Fruit fly (Drosophila melanogaster) whole organism, embryonic: ENCODE results near the gene Trax.
A peak's percentile ranks its signal among the peaks of the same experiment; 100 is the strongest.

Experiments used
- Abd-B ChIP-seq: fragments of 200-800 bp; sonication (Bioruptor generic); optimal IDR thresholded peaks from 2 replicates; lab custom pipeline; 2018; ENCODE audit warnings: missing biosample characterization, mild to moderate bottlenecking, missing genetic modification characterization, moderate library complexity
- BEAF-32 ChIP-seq: fragments of 200-800 bp; sonication (Bioruptor generic); optimal IDR thresholded peaks from 3 replicates; lab custom pipeline; 2017; ENCODE audit warnings: missing biosample characterization, missing genetic modification characterization, mild to moderate bottlenecking, moderate library complexity, missing genetic modification reagents
- Bgb ChIP-seq: fragments of 200-800 bp; sonication (Bioruptor generic); IDR thresholded peaks from 2 replicates; pipeline ENCODE4 v1.3.6; 2022; ENCODE audit warnings: missing biosample characterization, missing genetic modification characterization; ENCODE audit not compliant: partially characterized antibody
- CG10431 ChIP-seq: fragments of 200-800 bp; sonication (Bioruptor generic); optimal IDR thresholded peaks from 3 replicates; lab custom pipeline; 2018; ENCODE audit warnings: missing biosample characterization, mild to moderate bottlenecking, missing genetic modification characterization
- CG10959 ChIP-seq: fragments of 200-800 bp; sonication (Bioruptor generic); IDR thresholded peaks from 2 replicates; pipeline ENCODE4 v1.3.6; 2022; ENCODE audit warnings: missing biosample characterization, missing genetic modification characterization
- CG14667 ChIP-seq: fragments of 200-800 bp; sonication (Bioruptor generic); IDR thresholded peaks from 2 replicates; pipeline ENCODE4 v1.3.6; 2022; ENCODE audit warnings: missing biosample characterization, missing genetic modification characterization
- CG15011 ChIP-seq: fragments of 200-800 bp; sonication (Bioruptor generic); optimal IDR thresholded peaks from 3 replicates; lab custom pipeline; 2018; ENCODE audit warnings: missing biosample characterization, mild to moderate bottlenecking, missing genetic modification characterization
- CG15479 ChIP-seq: fragments of 200-800 bp; sonication (Bioruptor generic); optimal IDR thresholded peaks from 3 replicates; lab custom pipeline; 2019; ENCODE audit warnings: missing biosample characterization, mild to moderate bottlenecking, missing genetic modification characterization, moderate library complexity
- CG16815 ChIP-seq: fragments of 200-800 bp; sonication (Bioruptor generic); optimal IDR thresholded peaks from 3 replicates; lab custom pipeline; 2017; ENCODE audit warnings: missing biosample characterization, mild to moderate bottlenecking, missing genetic modification characterization
- CG16863 ChIP-seq: fragments of 200-800 bp; sonication (Bioruptor generic); optimal IDR thresholded peaks from 3 replicates; lab custom pipeline; 2016; ENCODE audit warnings: missing biosample characterization, missing genetic modification characterization
- CG30431 ChIP-seq: fragments of 200-800 bp; sonication (Bioruptor generic); optimal IDR thresholded peaks from 2 replicates; lab custom pipeline; 2017; ENCODE audit warnings: missing biosample characterization, missing genetic modification characterization
- CG3407 ChIP-seq: fragments of 200-800 bp; sonication (Bioruptor generic); optimal IDR thresholded peaks from 2 replicates; lab custom pipeline; 2018; ENCODE audit warnings: missing biosample characterization, mild to moderate bottlenecking, missing genetic modification characterization
- CG43689 ChIP-seq: fragments of 200-800 bp; sonication (Bioruptor generic); IDR thresholded peaks from 2 replicates; pipeline ENCODE4 v1.3.6; 2022; ENCODE audit warnings: missing biosample characterization, missing genetic modification characterization
- CG4424 ChIP-seq: fragments of 200-800 bp; sonication (Bioruptor generic); optimal IDR thresholded peaks from 3 replicates; lab custom pipeline; 2016; ENCODE audit warnings: missing biosample characterization, missing genetic modification characterization
- CG5180 ChIP-seq: fragments of 200-800 bp; sonication (Bioruptor generic); optimal IDR thresholded peaks from 3 replicates; lab custom pipeline; 2017; ENCODE audit warnings: missing biosample characterization, missing genetic modification characterization, mild to moderate bottlenecking, moderate library complexity, missing genetic modification reagents
- CG6654 ChIP-seq: fragments of 200-800 bp; sonication (Bioruptor generic); optimal IDR thresholded peaks from 2 replicates; lab custom pipeline; 2017; ENCODE audit warnings: missing biosample characterization, mild to moderate bottlenecking, missing genetic modification characterization
- CG6791 ChIP-seq: fragments of 200-800 bp; sonication (Bioruptor generic); IDR thresholded peaks from 3 replicates; pipeline ENCODE4 v1.3.6; 2022; ENCODE audit warnings: missing biosample characterization, missing genetic modification characterization; ENCODE audit not compliant: partially characterized antibody
- CG7357 ChIP-seq: fragments of 200-800 bp; sonication (Bioruptor generic); IDR thresholded peaks from 3 replicates; pipeline ENCODE4 v1.3.6; 2022; ENCODE audit warnings: missing biosample characterization, missing genetic modification characterization
- CG9932 ChIP-seq: fragments of 200-800 bp; sonication (Bioruptor generic); IDR thresholded peaks from 2 replicates; pipeline ENCODE4 v1.3.6; 2022; ENCODE audit warnings: missing biosample characterization, missing genetic modification characterization
- Dfd ChIP-seq, 2 experiments: fragments of >200 bp; optimal IDR thresholded peaks; 2 replicates each; lab custom pipeline; 2017; ENCODE audit warnings: missing biosample characterization in 2 of 2, missing genetic modification characterization in 2 of 2
- Dip2 ChIP-seq: fragments of 200-800 bp; sonication (Bioruptor generic); IDR thresholded peaks from 2 replicates; pipeline ENCODE4 v1.3.6; 2022; ENCODE audit warnings: missing biosample characterization, missing genetic modification characterization
- Drgx ChIP-seq: fragments of 200-800 bp; sonication (Bioruptor generic); IDR thresholded peaks from 2 replicates; pipeline ENCODE4 v1.3.6; 2022; ENCODE audit warnings: missing biosample characterization, missing genetic modification characterization
- Ets65A ChIP-seq: fragments of 200-800 bp; sonication (Bioruptor generic); peaks from one replicate; lab custom pipeline; 2016; ENCODE audit warnings: missing biosample characterization, missing genetic modification characterization
- Fer1 ChIP-seq: fragments of 200-800 bp; sonication (Bioruptor generic); optimal IDR thresholded peaks from 2 replicates; lab custom pipeline; 2017; ENCODE audit warnings: missing biosample characterization, mild to moderate bottlenecking, missing genetic modification characterization
- Hey ChIP-seq: fragments of 200-800 bp; sonication (Bioruptor generic); optimal IDR thresholded peaks from 3 replicates; lab custom pipeline; 2018; ENCODE audit warnings: missing biosample characterization, mild to moderate bottlenecking, missing genetic modification characterization
- Hmr ChIP-seq: fragments of 200-800 bp; sonication (Bioruptor generic); optimal IDR thresholded peaks from 3 replicates; lab custom pipeline; 2017; ENCODE audit warnings: mild to moderate bottlenecking, missing biosample characterization, missing genetic modification reagents, missing genetic modification characterization
- Hr3 ChIP-seq: fragments of 200-800 bp; sonication (Bioruptor generic); optimal IDR thresholded peaks from 3 replicates; lab custom pipeline; 2016; ENCODE audit warnings: missing biosample characterization, missing genetic modification characterization
- Med ChIP-seq: fragments of 200-800 bp; sonication (Bioruptor generic); peaks from one replicate; lab custom pipeline; 2016; ENCODE audit warnings: missing biosample characterization, missing genetic modification characterization, mild to moderate bottlenecking, inconsistent platforms, moderate library complexity
- Nf-YC ChIP-seq: fragments of 200-800 bp; optimal IDR thresholded peaks from 3 replicates; lab custom pipeline; 2019; ENCODE audit warnings: missing biosample characterization, mild to moderate bottlenecking, missing genetic modification characterization, moderate library complexity
- Poxn ChIP-seq: fragments of 200-800 bp; sonication (Bioruptor generic); IDR thresholded peaks from 2 replicates; pipeline ENCODE4 v1.3.6; 2022; ENCODE audit warnings: missing biosample characterization, missing genetic modification characterization
- Sry-β ChIP-seq: fragments of 200-800 bp; sonication (Bioruptor generic); optimal IDR thresholded peaks from 2 replicates; lab custom pipeline; 2018; ENCODE audit warnings: missing biosample characterization, mild to moderate bottlenecking, missing genetic modification characterization, moderate library complexity
- Stat92E ChIP-seq, 3 experiments: fragments of >200 bp in 2 of 3; fragments of 200-800 bp in 1 of 3; sonication (Bioruptor generic) in 1 of 3; optimal IDR thresholded peaks; 2 replicates each; lab custom pipeline; 2017 to 2019; ENCODE audit warnings: missing biosample characterization in 3 of 3, missing genetic modification characterization in 3 of 3, mild to moderate bottlenecking in 1 of 3, moderate library complexity in 1 of 3
- TFAM ChIP-seq: fragments of 200-800 bp; sonication (Bioruptor generic); optimal IDR thresholded peaks from 2 replicates; lab custom pipeline; 2017; ENCODE audit warnings: missing biosample characterization, missing genetic modification characterization, inconsistent platforms
- bowl ChIP-seq: fragments of 200-800 bp; sonication (Bioruptor generic); IDR thresholded peaks from 2 replicates; pipeline ENCODE4 v1.3.6; 2022; ENCODE audit warnings: missing biosample characterization, missing genetic modification characterization
- cato ChIP-seq: fragments of 200-800 bp; sonication (Bioruptor generic); optimal IDR thresholded peaks from 2 replicates; lab custom pipeline; 2016; ENCODE audit warnings: missing biosample characterization, missing genetic modification characterization, borderline replicate concordance
- chinmo ChIP-seq: fragments of 200-800 bp; sonication (Bioruptor generic); IDR thresholded peaks from 4 replicates; pipeline ENCODE4 v1.3.6; 2022; ENCODE audit warnings: missing biosample characterization, missing genetic modification characterization; ENCODE audit not compliant: partially characterized antibody
- ci ChIP-seq: fragments of 200-800 bp; sonication (Bioruptor generic); IDR thresholded peaks from 3 replicates; pipeline ENCODE4 v1.3.6; 2022; ENCODE audit warnings: missing biosample characterization, missing genetic modification characterization
- crol ChIP-seq: fragments of 200-800 bp; sonication (Bioruptor generic); IDR thresholded peaks from 2 replicates; pipeline ENCODE4 v1.3.6; 2022; ENCODE audit warnings: missing biosample characterization, missing genetic modification characterization
- da ChIP-seq: fragments of 200-800 bp; sonication (Bioruptor generic); optimal IDR thresholded peaks from 2 replicates; lab custom pipeline; 2016; ENCODE audit warnings: missing biosample characterization, missing genetic modification characterization
- danr ChIP-seq: fragments of 200-800 bp; sonication (Bioruptor generic); IDR thresholded peaks from 2 replicates; pipeline ENCODE4 v1.3.6; 2022; ENCODE audit warnings: missing biosample characterization, missing genetic modification characterization
- ewg ChIP-seq: fragments of 200-800 bp; sonication (Bioruptor generic); optimal IDR thresholded peaks from 3 replicates; lab custom pipeline; 2017; ENCODE audit warnings: mild to moderate bottlenecking, missing biosample characterization, missing genetic modification reagents, missing genetic modification characterization
- eyg ChIP-seq: fragments of 200-800 bp; sonication (Bioruptor generic); optimal IDR thresholded peaks from 3 replicates; lab custom pipeline; 2016; ENCODE audit warnings: missing biosample characterization, missing genetic modification characterization
- fru ChIP-seq: fragments of >200 bp; optimal IDR thresholded peaks from 2 replicates; lab custom pipeline; 2017
- nerfin-1 ChIP-seq: fragments of 200-800 bp; sonication (Bioruptor generic); optimal IDR thresholded peaks from 3 replicates; lab custom pipeline; 2019; ENCODE audit warnings: missing biosample characterization, mild to moderate bottlenecking, missing genetic modification characterization, moderate library complexity
- onecut ChIP-seq: fragments of 200-800 bp; sonication (Bioruptor generic); IDR thresholded peaks from 2 replicates; pipeline ENCODE4 v1.3.6; 2022; ENCODE audit warnings: missing biosample characterization, missing genetic modification characterization
- pnt ChIP-seq: fragments of 200-800 bp; sonication (Bioruptor generic); optimal IDR thresholded peaks from 3 replicates; lab custom pipeline; 2016; ENCODE audit warnings: missing biosample characterization, missing genetic modification characterization
- sens ChIP-seq: fragments of 200-800 bp; sonication (Bioruptor generic); peaks from one replicate; lab custom pipeline; 2016; ENCODE audit warnings: missing biosample characterization, missing genetic modification characterization
- vvl ChIP-seq: fragments of 200-800 bp; sonication (Bioruptor generic); IDR thresholded peaks from 2 replicates; pipeline ENCODE4 v1.3.6; 2022; ENCODE audit warnings: missing biosample characterization, missing genetic modification characterization
- zfh1 ChIP-seq: fragments of 200-800 bp; sonication (Bioruptor generic); IDR thresholded peaks from 3 replicates; pipeline ENCODE4 v1.3.6; 2022; ENCODE audit warnings: missing biosample characterization, missing genetic modification characterization

Gene Trax

dm6 chr3R:15410689-15411587 is 49.4 kb downstream of the Trax start:
- no peak for TF ChIP-seq CG5180
- TF ChIP-seq chinmo (GFP tag; lab: Robert Waterston, UW): 0 out of 4 replicates have a peak, but pooled peaks have one; percentile 27
- no peak for TF ChIP-seq Dip2
- TF ChIP-seq danr (GFP tag; lab: Robert Waterston, UW): no peak
- TF ChIP-seq Fer1 (GFP tag; lab: Kevin White, UChicago): no peak
- no peak for TF ChIP-seq CG15479 (GFP tag; lab: Kevin White, UChicago)
- TF ChIP-seq TFAM (GFP tag; lab: Kevin White, UChicago): no peak
- no peak for TF ChIP-seq CG16863 (GFP tag; lab: Kevin White, UChicago)
- no peak for TF ChIP-seq CG4424 (GFP tag; lab: Kevin White, UChicago)
- no peak for TF ChIP-seq CG10431 (GFP tag; lab: Kevin White, UChicago)
- 0 out of 3 replicates have a peak, but pooled peaks have one; percentile 13 for TF ChIP-seq CG6791 (GFP tag; lab: Robert Waterston, UW)
- peak; percentile 10 for TF ChIP-seq sens (GFP tag; lab: Kevin White, UChicago)
- no peak for TF ChIP-seq Hmr (GFP tag; lab: Kevin White, UChicago)
- TF ChIP-seq vvl (GFP tag; lab: Robert Waterston, UW): peak; percentile 40; the same call in 1 of the 2 replicates
- TF ChIP-seq CG15011 (GFP tag; lab: Kevin White, UChicago): no peak
- no peak for TF ChIP-seq Nf-YC (tag; lab: Kevin White, UChicago)
- no peak for TF ChIP-seq CG9932 (GFP tag; lab: Robert Waterston, UW)
- TF ChIP-seq ci (GFP tag; lab: Robert Waterston, UW): 0 out of 3 replicates have a peak, but pooled peaks have one; percentile 11
- TF ChIP-seq Bgb: no peak
- TF ChIP-seq CG30431 (GFP tag; lab: Kevin White, UChicago): no peak
- peak; percentile 6 for TF ChIP-seq ewg (GFP tag; lab: Kevin White, UChicago)
- peak; percentile 48; the same call in 1 of the 2 replicates for TF ChIP-seq Drgx
- TF ChIP-seq CG43689: no peak
- TF ChIP-seq CG6654: no peak
- no peak for TF ChIP-seq Abd-B (GFP tag; lab: Kevin White, UChicago)
- TF ChIP-seq Dfd (GFP tag; optimal IDR thresholded peaks at IDR 0.05; lab: Kevin White, UChicago): no peak
- no peak for TF ChIP-seq eyg (GFP tag; lab: Kevin White, UChicago)
- no peak for TF ChIP-seq Hr3 (GFP tag; lab: Kevin White, UChicago)
- TF ChIP-seq cato (GFP tag; lab: Kevin White, UChicago): no peak
- no peak for TF ChIP-seq Stat92E (GFP tag; optimal IDR thresholded peaks at IDR 0.05; lab: Kevin White, UChicago)
- 0 out of 3 replicates have a peak, but pooled peaks have one; percentile 4 for TF ChIP-seq zfh1
- peak; percentile 73 for TF ChIP-seq crol (GFP tag; lab: Robert Waterston, UW)
- TF ChIP-seq Ets65A (GFP tag; lab: Kevin White, UChicago): peak; percentile 19
- peak; percentile 71 for TF ChIP-seq Hey (tag; lab: Kevin White, UChicago)
- TF ChIP-seq Poxn (GFP tag; lab: Robert Waterston, UW): no peak
- TF ChIP-seq BEAF-32: no peak
- TF ChIP-seq pnt: no peak
- TF ChIP-seq CG14667 (GFP tag; lab: Robert Waterston, UW): no peak
- no peak for TF ChIP-seq CG10959 (GFP tag; lab: Robert Waterston, UW)
- TF ChIP-seq onecut (GFP tag; lab: Robert Waterston, UW): no peak
- peak; percentile 4 for TF ChIP-seq nerfin-1
- TF ChIP-seq da (GFP tag; lab: Kevin White, UChicago): no peak
- TF ChIP-seq CG7357 (GFP tag; lab: Robert Waterston, UW): no peak
- TF ChIP-seq Med (GFP tag; lab: Kevin White, UChicago): peak; percentile 50
- TF ChIP-seq bowl: no peak
- no peak for TF ChIP-seq Sry-β (GFP tag; lab: Kevin White, UChicago)
- TF ChIP-seq fru: no peak
- no peak for TF ChIP-seq CG16815 (GFP tag; lab: Kevin White, UChicago)
- no peak for TF ChIP-seq CG3407 (GFP tag; lab: Kevin White, UChicago)
